Worm (Caenorhabditis elegans): ENCODE measurements around the gene C25F9.15.

C25F9.15 gene

ce11 chrV:19467574-19467973 is 49.6 kb downstream of the C25F9.15 start, which contains the start of gene Y43F8B.23 (continued):
- TF ChIP-seq lin-38 (GFP tag; IDR thresholded peaks at IDR 0.05) (no peak), aha-1 (tag) (no peak), zag-1 (tag; optimal IDR thresholded peaks at IDR 0.05) (no peak), fkh-10 (GFP tag; optimal IDR thresholded peaks at IDR 0.05) (no peak), Y105C5A.15 (GFP tag; IDR thresholded peaks at IDR 0.05) (no peak), ceh-20 (GFP tag; IDR thresholded peaks at IDR 0.05) (no peak), daf-8 (GFP tag; IDR thresholded peaks at IDR 0.05) (no peak), lin-29 (GFP tag; IDR thresholded peaks at IDR 0.05) (no peak), saeg-2 (GFP tag; IDR thresholded peaks at IDR 0.05) (no peak), ceh-32 (tag; optimal IDR thresholded peaks at IDR 0.05; ENCODE audit: poor library complexity) (no peak), hlh-11 (tag; optimal IDR thresholded peaks at IDR 0.05) (peak; percentile 24), lin-15B (tag; optimal IDR thresholded peaks at IDR 0.05) (no peak), Y5F2A.4 (GFP tag; optimal IDR thresholded peaks at IDR 0.05) (no peak), nhr-25 (tag; optimal IDR thresholded peaks at IDR 0.05; ENCODE audit: borderline replicate concordance, insufficient read depth) (no peak), egl-43 (GFP tag; IDR thresholded peaks at IDR 0.05) (no peak), nhr-11 (tag; optimal IDR thresholded peaks at IDR 0.05) (no peak), hif-1 (tag; optimal IDR thresholded peaks at IDR 0.05) (no peak), F44E2.7 (GFP tag; IDR thresholded peaks at IDR 0.05) (no peak), spr-1 (tag; optimal IDR thresholded peaks at IDR 0.05) (no peak), Y48G9A.11 (GFP tag; IDR thresholded peaks at IDR 0.05) (no peak), fos-1 (tag; optimal IDR thresholded peaks at IDR 0.05) (no peak), nhr-76 (tag; optimal IDR thresholded peaks at IDR 0.05) (no peak), mdt-29 (GFP tag; IDR thresholded peaks at IDR 0.05) (no peak), ceh-28 (tag; optimal IDR thresholded peaks at IDR 0.05) (no peak), pha-4 (GFP tag; IDR thresholded peaks at IDR 0.05) (no peak), pha-4 (tag; optimal IDR thresholded peaks at IDR 0.05) (no peak), ceh-44 (GFP tag; IDR thresholded peaks at IDR 0.05) (no peak), ama-1 (optimal IDR thresholded peaks at IDR 0.05) (no peak), ztf-11 (tag; optimal IDR thresholded peaks at IDR 0.05) (no peak), dmd-8 (GFP tag; IDR thresholded peaks at IDR 0.05) (no peak), lsy-2 (tag; optimal IDR thresholded peaks at IDR 0.05) (no peak), lin-1 (GFP tag; IDR thresholded peaks at IDR 0.05) (no peak), ZK337.2 (GFP tag; IDR thresholded peaks at IDR 0.05) (no peak), rbr-2 (tag; optimal IDR thresholded peaks at IDR 0.05) (no peak), nhr-6 (tag; optimal IDR thresholded peaks at IDR 0.05) (no peak), daf-19 (GFP tag; conservative IDR thresholded peaks at IDR 0.05) (no peak), hmg-1.1 (GFP tag; IDR thresholded peaks at IDR 0.05) (no peak), Y75B8A.6 (GFP tag; IDR thresholded peaks at IDR 0.05) (no peak), egl-27 (tag; optimal IDR thresholded peaks at IDR 0.05) (no peak), ztf-7 (tag; optimal IDR thresholded peaks at IDR 0.05) (no peak), snpc-4 (tag; optimal IDR thresholded peaks at IDR 0.05) (no peak), attf-4 (tag; optimal IDR thresholded peaks at IDR 0.05) (no peak), nhr-28 (tag; optimal IDR thresholded peaks at IDR 0.05) (peak; percentile 91), daf-12 (tag; optimal IDR thresholded peaks at IDR 0.05) (no peak), duxl-1 (tag; optimal IDR thresholded peaks at IDR 0.05; ENCODE audit: poor library complexity) (no peak), nhr-77 (tag; optimal IDR thresholded peaks at IDR 0.05) (peak; percentile 26), nhr-111 (GFP tag; optimal IDR thresholded peaks at IDR 0.05) (no peak)

All from whole organism, L4 larva.